Worm (Caenorhabditis elegans): ENCODE results near the gene C49C8.1.

DNA sequence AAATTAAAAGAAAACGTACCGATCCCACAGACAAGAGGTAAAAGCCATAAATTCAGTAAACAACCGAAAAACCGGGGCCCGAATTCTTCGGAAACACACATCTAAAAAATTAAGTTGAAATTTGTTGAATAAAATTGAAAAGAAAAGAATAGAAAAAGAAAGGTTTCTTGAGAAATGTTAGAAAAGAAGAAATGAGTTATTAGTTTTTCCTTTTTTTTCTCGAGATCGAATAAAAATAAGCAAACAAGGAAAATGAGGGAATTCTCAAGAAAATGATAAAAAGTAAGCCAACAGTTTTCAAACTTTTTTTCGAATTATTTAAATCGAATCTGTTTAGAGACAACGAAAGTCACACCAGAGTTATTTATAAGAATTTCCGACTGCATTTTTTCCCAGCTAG, 51.1 kb downstream of the C49C8.1 start, which contains the start of gene H23L24.4:
- TF ChIP-seq lin-39 (tag; optimal IDR thresholded peaks at IDR 0.05) (no peak), tag-97 (GFP tag; IDR thresholded peaks at IDR 0.05) (no peak)

Data from whole organism, L4 larva.